Fruit fly (Drosophila melanogaster) whole organism, embryonic: ENCODE results near the gene CG11737.

Experiments used
- Ada2b ChIP-seq: fragments of 200-800 bp; sonication (Bioruptor generic); IDR thresholded peaks from 2 replicates; pipeline ENCODE4 v1.3.6; 2022; ENCODE audit warnings: missing biosample characterization, missing genetic modification characterization
- Atf-2 ChIP-seq: fragments of 200-800 bp; sonication (Bioruptor generic); optimal IDR thresholded peaks from 2 replicates; lab custom pipeline; 2016; ENCODE audit warnings: missing biosample characterization, missing genetic modification characterization
- Atf3 ChIP-seq: fragments of 200-800 bp; sonication (Bioruptor generic); optimal IDR thresholded peaks from 3 replicates; lab custom pipeline; 2016; ENCODE audit warnings: missing biosample characterization, missing genetic modification characterization
- Awh ChIP-seq: fragments of 200-800 bp; sonication (Bioruptor generic); IDR thresholded peaks from 2 replicates; pipeline ENCODE4, ENCODE4 v1.3.6; 2022; ENCODE audit warnings: missing biosample characterization, missing genetic modification characterization
- CG1024 ChIP-seq: fragments of 200-800 bp; sonication (Bioruptor generic); IDR thresholded peaks from 2 replicates; pipeline ENCODE4 v1.3.6; 2022; ENCODE audit warnings: missing biosample characterization, missing genetic modification characterization
- CG10321 ChIP-seq: fragments of 200-800 bp; sonication (Bioruptor generic); IDR thresholded peaks from 2 replicates; pipeline ENCODE4 v1.3.6; 2022; ENCODE audit warnings: missing biosample characterization, missing genetic modification characterization
- CG10543 ChIP-seq: fragments of 200-800 bp; sonication (Bioruptor generic); optimal IDR thresholded peaks from 3 replicates; lab custom pipeline; 2017; ENCODE audit warnings: missing biosample characterization, mild to moderate bottlenecking, missing genetic modification characterization, moderate library complexity
- CG11695 ChIP-seq: fragments of 200-800 bp; sonication (Bioruptor generic); IDR thresholded peaks from 3 replicates; pipeline ENCODE4 v1.3.6; 2022; ENCODE audit warnings: missing biosample characterization, missing genetic modification characterization
- CG1602 ChIP-seq: fragments of 200-800 bp; sonication (Bioruptor generic); optimal IDR thresholded peaks from 3 replicates; lab custom pipeline; 2016; ENCODE audit warnings: missing biosample characterization, missing genetic modification characterization
- CG17361 ChIP-seq: fragments of 200-800 bp; sonication (Bioruptor generic); IDR thresholded peaks from 3 replicates; pipeline ENCODE4 v1.3.6; 2022; ENCODE audit warnings: missing biosample characterization, missing genetic modification characterization
- CG17612 ChIP-seq: fragments of 200-800 bp; sonication (Bioruptor generic); IDR thresholded peaks from 2 replicates; pipeline ENCODE4 v1.3.6; 2022; ENCODE audit warnings: missing biosample characterization, missing genetic modification characterization
- CG18262 ChIP-seq: fragments of 200-800 bp; optimal IDR thresholded peaks from 3 replicates; lab custom pipeline; 2019; ENCODE audit warnings: missing biosample characterization, mild to moderate bottlenecking, missing genetic modification characterization, moderate library complexity
- CG32532 ChIP-seq: fragments of 200-800 bp; sonication (Bioruptor generic); IDR thresholded peaks from 2 replicates; pipeline ENCODE4 v1.3.6; 2022; ENCODE audit warnings: missing biosample characterization, missing genetic modification characterization
- CG4282 ChIP-seq: fragments of 200-800 bp; sonication (Bioruptor generic); optimal IDR thresholded peaks from 2 replicates; lab custom pipeline; 2016; ENCODE audit warnings: missing biosample characterization, missing genetic modification characterization
- CG4707 ChIP-seq: fragments of 200-800 bp; sonication (Bioruptor generic); optimal IDR thresholded peaks from 2 replicates; lab custom pipeline; 2018; ENCODE audit warnings: missing biosample characterization, mild to moderate bottlenecking, missing genetic modification characterization, moderate library complexity
- CG6791 ChIP-seq: fragments of 200-800 bp; sonication (Bioruptor generic); IDR thresholded peaks from 3 replicates; pipeline ENCODE4 v1.3.6; 2022; ENCODE audit warnings: missing biosample characterization, missing genetic modification characterization; ENCODE audit not compliant: partially characterized antibody
- CG8944 ChIP-seq: fragments of 200-800 bp; sonication (Bioruptor generic); optimal IDR thresholded peaks from 3 replicates; lab custom pipeline; 2016; ENCODE audit warnings: missing biosample characterization, missing genetic modification characterization
- CG9876 ChIP-seq: fragments of 200-800 bp; sonication (Bioruptor generic); optimal IDR thresholded peaks from 2 replicates; lab custom pipeline; 2016; ENCODE audit warnings: missing biosample characterization, missing genetic modification characterization
- Dp ChIP-seq: fragments of 200-800 bp; sonication (Bioruptor generic); optimal IDR thresholded peaks from 2 replicates; lab custom pipeline; 2018; ENCODE audit warnings: missing biosample characterization, mild to moderate bottlenecking, missing genetic modification characterization, moderate library complexity
- Fer2 ChIP-seq: fragments of 200-800 bp; sonication (Bioruptor generic); optimal IDR thresholded peaks from 2 replicates; lab custom pipeline; 2018; ENCODE audit warnings: missing biosample characterization, mild to moderate bottlenecking, missing genetic modification characterization, moderate library complexity
- Gsc ChIP-seq: fragments of 200-800 bp; sonication (Bioruptor generic); IDR thresholded peaks from 2 replicates; pipeline ENCODE4 v1.3.6; 2022; ENCODE audit warnings: missing biosample characterization, missing genetic modification characterization
- HLH4C ChIP-seq: fragments of 200-800 bp; sonication (Bioruptor generic); IDR thresholded peaks from 3 replicates; pipeline ENCODE4 v1.3.6; 2022; ENCODE audit warnings: missing biosample characterization, missing genetic modification characterization; ENCODE audit not compliant: partially characterized antibody
- HLH54F ChIP-seq: fragments of 200-800 bp; sonication (Bioruptor generic); optimal IDR thresholded peaks from 3 replicates; lab custom pipeline; 2016; ENCODE audit warnings: missing biosample characterization, missing genetic modification characterization
- Jarid2 ChIP-seq: fragments of 200-800 bp; sonication (Bioruptor generic); optimal IDR thresholded peaks from 3 replicates; lab custom pipeline; 2017; ENCODE audit warnings: mild to moderate bottlenecking, missing biosample characterization, missing genetic modification reagents, missing genetic modification characterization
- Lhr ChIP-seq: fragments of 200-800 bp; sonication (Bioruptor generic); optimal IDR thresholded peaks from 3 replicates; lab custom pipeline; 2017; ENCODE audit warnings: mild to moderate bottlenecking, missing biosample characterization, missing genetic modification reagents, missing genetic modification characterization
- Lim3 ChIP-seq: fragments of 200-800 bp; sonication (Bioruptor generic); IDR thresholded peaks from 2 replicates; pipeline ENCODE4 v1.3.6; 2022; ENCODE audit warnings: missing biosample characterization, missing genetic modification characterization
- MBD-R2 ChIP-seq: fragments of 200-800 bp; sonication (Bioruptor generic); IDR thresholded peaks from 2 replicates; pipeline ENCODE4 v1.3.6; 2022; ENCODE audit warnings: missing biosample characterization, missing genetic modification characterization
- MESR4 ChIP-seq: fragments of 200-800 bp; sonication (Bioruptor generic); optimal IDR thresholded peaks from 2 replicates; lab custom pipeline; 2018; ENCODE audit warnings: missing biosample characterization, mild to moderate bottlenecking, missing genetic modification characterization, moderate library complexity
- Neu2 ChIP-seq: fragments of 200-800 bp; sonication (Bioruptor generic); optimal IDR thresholded peaks from 3 replicates; lab custom pipeline; 2016; ENCODE audit warnings: missing biosample characterization, missing genetic modification characterization, borderline replicate concordance
- Sry-δ ChIP-seq: fragments of 200-800 bp; sonication (Bioruptor generic); optimal IDR thresholded peaks from 2 replicates; lab custom pipeline; 2016; ENCODE audit warnings: missing biosample characterization, missing genetic modification characterization
- bcd ChIP-seq: fragments of 200-800 bp; sonication (Bioruptor generic); optimal IDR thresholded peaks from 2 replicates; lab custom pipeline; 2017; ENCODE audit warnings: missing biosample characterization, mild to moderate bottlenecking, missing genetic modification characterization
- br ChIP-seq: fragments of >200 bp; optimal IDR thresholded peaks from 2 replicates; lab custom pipeline; 2017
- cato ChIP-seq: fragments of 200-800 bp; sonication (Bioruptor generic); optimal IDR thresholded peaks from 2 replicates; lab custom pipeline; 2016; ENCODE audit warnings: missing biosample characterization, missing genetic modification characterization, borderline replicate concordance
- crp ChIP-seq, 2 experiments: fragments of 200-800 bp; sonication (Bioruptor generic); optimal IDR thresholded peaks; 2 replicates in 1 of 2; 3 replicates in 1 of 2; lab custom pipeline; 2017; ENCODE audit warnings: missing biosample characterization in 2 of 2, missing genetic modification characterization in 2 of 2, mild to moderate bottlenecking in 1 of 2, moderate library complexity in 1 of 2
- dati ChIP-seq: fragments of 200-800 bp; sonication (Bioruptor generic); IDR thresholded peaks from 2 replicates; pipeline ENCODE4 v1.3.6; 2022; ENCODE audit warnings: missing biosample characterization, missing genetic modification characterization
- exex ChIP-seq: fragments of 200-800 bp; sonication (Bioruptor generic); optimal IDR thresholded peaks from 4 replicates; lab custom pipeline; 2018; ENCODE audit warnings: missing biosample characterization, mild to moderate bottlenecking, missing genetic modification characterization, moderate library complexity
- fd96Cb ChIP-seq: fragments of 200-800 bp; sonication (Bioruptor generic); optimal IDR thresholded peaks from 2 replicates; lab custom pipeline; 2018; ENCODE audit warnings: missing biosample characterization, mild to moderate bottlenecking, missing genetic modification characterization, moderate library complexity
- gsb-n ChIP-seq: fragments of 200-800 bp; sonication (Bioruptor generic); optimal IDR thresholded peaks from 3 replicates; lab custom pipeline; 2018; ENCODE audit warnings: missing biosample characterization, mild to moderate bottlenecking, missing genetic modification characterization
- insv ChIP-seq, 2 experiments: fragments of 200-800 bp; sonication (Bioruptor generic); optimal IDR thresholded peaks; 3 replicates each; lab custom pipeline; 2016 to 2018; ENCODE audit warnings: missing biosample characterization in 2 of 2, missing genetic modification characterization in 2 of 2
- knrl ChIP-seq: fragments of 200-800 bp; sonication (Bioruptor generic); IDR thresholded peaks from 3 replicates; pipeline ENCODE4 v1.3.6; 2022; ENCODE audit warnings: missing biosample characterization, missing genetic modification characterization; ENCODE audit not compliant: partially characterized antibody
- luna ChIP-seq: fragments of 200-800 bp; sonication (Bioruptor generic); optimal IDR thresholded peaks from 2 replicates; lab custom pipeline; 2016; ENCODE audit warnings: missing biosample characterization, missing genetic modification characterization
- maf-S ChIP-seq: fragments of 200-800 bp; sonication (Bioruptor generic); optimal IDR thresholded peaks from 2 replicates; lab custom pipeline; 2016; ENCODE audit warnings: missing biosample characterization, missing genetic modification characterization
- pnt ChIP-seq: fragments of 200-800 bp; sonication (Bioruptor generic); optimal IDR thresholded peaks from 3 replicates; lab custom pipeline; 2016; ENCODE audit warnings: missing biosample characterization, missing genetic modification characterization
- prd ChIP-seq, 3 experiments: fragments of >200 bp in 2 of 3; fragments of 200-800 bp in 1 of 3; sonication (Bioruptor generic) in 1 of 3; optimal IDR thresholded peaks in 2 of 3; IDR thresholded peaks in 1 of 3; 2 replicates in 2 of 3; 3 replicates in 1 of 3; pipeline versions ENCODE4 v1.3.6 to Lab custom; 2017 to 2022; ENCODE audit warnings: missing biosample characterization in 1 of 3, missing genetic modification characterization in 1 of 3
- schlank ChIP-seq: fragments of 200-800 bp; sonication (Bioruptor generic); optimal IDR thresholded peaks from 2 replicates; lab custom pipeline; 2018; ENCODE audit warnings: missing biosample characterization, mild to moderate bottlenecking, missing genetic modification characterization
- sens-2 ChIP-seq: fragments of 200-800 bp; sonication (Bioruptor generic); IDR thresholded peaks from 2 replicates; pipeline ENCODE4 v1.3.6; 2022; ENCODE audit warnings: missing biosample characterization, missing genetic modification characterization
- so ChIP-seq: fragments of 200-800 bp; sonication (Bioruptor generic); IDR thresholded peaks from 3 replicates; pipeline ENCODE4 v1.3.6; 2022; ENCODE audit warnings: missing biosample characterization, missing genetic modification characterization
- sug ChIP-seq: fragments of 200-800 bp; optimal IDR thresholded peaks from 2 replicates; lab custom pipeline; 2019; ENCODE audit warnings: missing biosample characterization, mild to moderate bottlenecking, missing genetic modification characterization, moderate library complexity
- toy ChIP-seq: fragments of 200-800 bp; sonication (Bioruptor generic); IDR thresholded peaks from 2 replicates; pipeline ENCODE4 v1.3.6; 2022; ENCODE audit warnings: missing biosample characterization, missing genetic modification characterization
- vvl ChIP-seq: fragments of 200-800 bp; sonication (Bioruptor generic); IDR thresholded peaks from 2 replicates; pipeline ENCODE4 v1.3.6; 2022; ENCODE audit warnings: missing biosample characterization, missing genetic modification characterization

Gene CG11737

dm6 chr3R:8469716-8470393, 47.8 kb upstream of the CG11737 start (continued):
- no peak for TF ChIP-seq exex (tag; lab: Kevin White, UChicago)
- no peak for TF ChIP-seq knrl
- no peak for TF ChIP-seq Atf-2 (GFP tag; lab: Kevin White, UChicago)
- peak; percentile 13 for TF ChIP-seq bcd (GFP tag; lab: Kevin White, UChicago)
- 0 out of 2 replicates have a peak, but pooled peaks have one; percentile 20 for TF ChIP-seq vvl (GFP tag; lab: Robert Waterston, UW)
- no peak for TF ChIP-seq CG17612 (GFP tag; lab: Robert Waterston, UW)
- no peak for TF ChIP-seq CG11695 (GFP tag; lab: Robert Waterston, UW)
- peak; percentile 46 for TF ChIP-seq CG18262 (tag; lab: Kevin White, UChicago)
- TF ChIP-seq Lhr (GFP tag; lab: Kevin White, UChicago), result no peak
- TF ChIP-seq Jarid2 (GFP tag; lab: Kevin White, UChicago), result no peak
- TF ChIP-seq schlank (tag; lab: Kevin White, UChicago), result no peak
- TF ChIP-seq CG10321, result no peak
- TF ChIP-seq MBD-R2 (GFP tag; lab: Robert Waterston, UW), result no peak
- TF ChIP-seq MESR4 (GFP tag; lab: Kevin White, UChicago), result no peak
- TF ChIP-seq fd96Cb, result peak; percentile 44
- TF ChIP-seq CG9876, result no peak
- no peak for TF ChIP-seq insv (GFP tag; optimal IDR thresholded peaks at IDR 0.05; lab: Kevin White, UChicago)
- TF ChIP-seq cato (GFP tag; lab: Kevin White, UChicago), result no peak
- no peak for TF ChIP-seq HLH4C (GFP tag; lab: Robert Waterston, UW)
- no peak for TF ChIP-seq HLH54F
- TF ChIP-seq CG1024 (GFP tag; lab: Robert Waterston, UW), result no peak
- TF ChIP-seq Lim3 (GFP tag; lab: Robert Waterston, UW), result no peak
- TF ChIP-seq CG8944, result no peak
- no peak for TF ChIP-seq sens-2 (GFP tag; lab: Robert Waterston, UW)
- no peak for TF ChIP-seq CG4282 (GFP tag; lab: Kevin White, UChicago)
- TF ChIP-seq CG1602 (GFP tag; lab: Kevin White, UChicago), result no peak
- TF ChIP-seq crp (GFP tag; optimal IDR thresholded peaks at IDR 0.05; lab: Kevin White, UChicago), result no peak
- TF ChIP-seq CG17361 (GFP tag; lab: Robert Waterston, UW), result peak; percentile 62
- no peak for TF ChIP-seq CG32532 (GFP tag; lab: Robert Waterston, UW)
- no peak for TF ChIP-seq Neu2 (GFP tag; lab: Kevin White, UChicago)
- TF ChIP-seq gsb-n (tag; lab: Kevin White, UChicago), result peak; percentile 4
- TF ChIP-seq Atf3, result no peak
- TF ChIP-seq prd (optimal IDR thresholded peaks at IDR 0.05; lab: Kevin White, UChicago), result no peak
- peak; percentile 54; the same call in 2 of the 3 replicates for TF ChIP-seq prd (GFP tag; IDR thresholded peaks at IDR 0.05; lab: Robert Waterston, UW)
- no peak for TF ChIP-seq CG4707 (GFP tag; lab: Kevin White, UChicago)
- no peak for TF ChIP-seq Awh
- TF ChIP-seq Gsc (GFP tag; lab: Robert Waterston, UW), result no peak
- TF ChIP-seq dati, result no peak
- TF ChIP-seq luna (GFP tag; lab: Kevin White, UChicago), result no peak
- no peak for TF ChIP-seq CG6791 (GFP tag; lab: Robert Waterston, UW)
- no peak for TF ChIP-seq toy (GFP tag; lab: Robert Waterston, UW)
- no peak for TF ChIP-seq Fer2 (tag; lab: Kevin White, UChicago)
- no peak for TF ChIP-seq CG10543 (GFP tag; lab: Kevin White, UChicago)
- TF ChIP-seq so, result no peak
- peak; percentile 15 for TF ChIP-seq pnt (GFP tag; lab: Kevin White, UChicago)
- no peak for TF ChIP-seq br (lab: Kevin White, UChicago)
- no peak for TF ChIP-seq Sry-δ (GFP tag; lab: Kevin White, UChicago)
- no peak for TF ChIP-seq maf-S (GFP tag; lab: Kevin White, UChicago)
- TF ChIP-seq sug (tag; lab: Kevin White, UChicago), result no peak
- no peak for TF ChIP-seq Dp
- TF ChIP-seq Ada2b, result peak; percentile 27; the same call in 1 of the 2 replicates
